Fruit fly (Drosophila melanogaster) whole organism: ENCODE measurements around the gene pnt.

Source experiments
- Dll ChIP-seq: fragments of >200 bp; optimal IDR thresholded peaks from 2 replicates; lab custom pipeline; 2017
- EcR ChIP-seq, 2 experiments: fragments of >200 bp; optimal IDR thresholded peaks; 2 replicates each; lab custom pipeline; 2017; ENCODE audit warnings: missing biosample characterization in 2 of 2, missing genetic modification characterization in 2 of 2, missing genetic modification reagents in 2 of 2
- psq ChIP-seq: fragments of >200 bp; optimal IDR thresholded peaks from 2 replicates; lab custom pipeline; 2017
- usp ChIP-seq: fragments of >200 bp; optimal IDR thresholded peaks from 2 replicates; lab custom pipeline; 2017; ENCODE audit warnings: missing biosample characterization, missing genetic modification characterization, mixed read lengths

DNA sequence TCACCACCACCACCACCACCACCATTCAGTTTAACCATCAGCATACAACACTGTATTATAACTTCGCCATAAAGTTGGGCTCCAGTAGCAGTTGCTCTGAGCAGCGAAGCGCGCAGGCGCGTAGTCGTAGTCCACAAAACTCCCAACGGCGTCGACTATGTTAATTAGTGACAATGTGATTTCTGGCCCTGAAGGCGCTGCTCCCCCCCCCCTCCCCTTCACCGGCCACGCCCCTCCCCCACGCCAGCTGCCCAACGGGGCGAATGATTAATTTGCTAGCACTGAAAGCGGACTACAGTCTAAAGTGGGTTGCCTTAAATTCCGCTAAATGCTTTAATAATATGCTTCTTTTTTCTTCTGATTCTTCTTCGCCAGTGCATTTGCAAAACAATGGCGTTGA lies 39.1 kb downstream of the pnt start:
- TF ChIP-seq EcR (GFP tag; optimal IDR thresholded peaks at IDR 0.05; lab: Kevin White, UChicago) (no peak), Dll (lab: Kevin White, UChicago) (no peak), psq (lab: Kevin White, UChicago) (no peak), usp (no peak)
